Fruit fly (Drosophila melanogaster) whole organism, embryonic: ENCODE measurements around the gene fzy.

ENCODE experiments used
- Antp ChIP-seq: fragments of 200-800 bp; sonication (Bioruptor generic); optimal IDR thresholded peaks from 3 replicates; lab custom pipeline; 2016; ENCODE audit warnings: missing biosample characterization, missing genetic modification characterization
- Atf6 ChIP-seq: fragments of 200-800 bp; sonication (Bioruptor generic); IDR thresholded peaks from 2 replicates; pipeline ENCODE4 v1.3.6; 2022; ENCODE audit warnings: missing biosample characterization, missing genetic modification characterization
- BEAF-32 ChIP-seq: fragments of 200-800 bp; sonication (Bioruptor generic); optimal IDR thresholded peaks from 3 replicates; lab custom pipeline; 2017; ENCODE audit warnings: missing biosample characterization, missing genetic modification characterization, mild to moderate bottlenecking, moderate library complexity, missing genetic modification reagents
- CG10431 ChIP-seq: fragments of 200-800 bp; sonication (Bioruptor generic); optimal IDR thresholded peaks from 3 replicates; lab custom pipeline; 2018; ENCODE audit warnings: missing biosample characterization, mild to moderate bottlenecking, missing genetic modification characterization
- CG11085 ChIP-seq: fragments of 200-800 bp; sonication (Bioruptor generic); IDR thresholded peaks from 2 replicates; pipeline ENCODE4 v1.3.6; 2022; ENCODE audit warnings: missing biosample characterization, missing genetic modification characterization
- CG11398 ChIP-seq: fragments of 200-800 bp; sonication (Bioruptor generic); optimal IDR thresholded peaks from 2 replicates; lab custom pipeline; 2016; ENCODE audit warnings: missing biosample characterization, missing genetic modification characterization
- CG11723 ChIP-seq: fragments of 200-800 bp; sonication (Bioruptor generic); optimal IDR thresholded peaks from 2 replicates; lab custom pipeline; 2017; ENCODE audit warnings: missing biosample characterization, mild to moderate bottlenecking, missing genetic modification characterization
- CG12104 ChIP-seq: fragments of 200-800 bp; sonication (Bioruptor generic); optimal IDR thresholded peaks from 3 replicates; lab custom pipeline; 2016; ENCODE audit warnings: missing biosample characterization, missing genetic modification characterization
- CG12236 ChIP-seq: fragments of 200-800 bp; sonication (Bioruptor generic); optimal IDR thresholded peaks from 2 replicates; lab custom pipeline; 2016; ENCODE audit warnings: missing biosample characterization, missing genetic modification characterization
- CG12299 ChIP-seq: fragments of 200-800 bp; sonication (Bioruptor generic); optimal IDR thresholded peaks from 2 replicates; lab custom pipeline; 2018; ENCODE audit warnings: missing biosample characterization, mild to moderate bottlenecking, missing genetic modification characterization
- CG12769 ChIP-seq: fragments of 200-800 bp; sonication (Bioruptor generic); optimal IDR thresholded peaks from 2 replicates; lab custom pipeline; 2019; ENCODE audit warnings: missing biosample characterization, mild to moderate bottlenecking, missing genetic modification characterization, moderate library complexity
- CG13624 ChIP-seq: fragments of 200-800 bp; sonication (Bioruptor generic); optimal IDR thresholded peaks from 2 replicates; lab custom pipeline; 2016; ENCODE audit warnings: missing biosample characterization, missing genetic modification characterization
- CG1647 ChIP-seq: fragments of 200-800 bp; sonication (Bioruptor generic); optimal IDR thresholded peaks from 3 replicates; lab custom pipeline; 2016; ENCODE audit warnings: missing biosample characterization, missing genetic modification characterization
- CG17385 ChIP-seq: fragments of 200-800 bp; sonication (Bioruptor generic); optimal IDR thresholded peaks from 3 replicates; lab custom pipeline; 2018; ENCODE audit warnings: missing biosample characterization, mild to moderate bottlenecking, missing genetic modification characterization
- CG33213 ChIP-seq: fragments of 200-800 bp; sonication (Bioruptor generic); optimal IDR thresholded peaks from 3 replicates; lab custom pipeline; 2016; ENCODE audit warnings: missing biosample characterization, missing genetic modification characterization
- CG34224 ChIP-seq: fragments of 200-800 bp; sonication (Bioruptor generic); IDR thresholded peaks from 3 replicates; pipeline ENCODE4 v1.3.6; 2022; ENCODE audit warnings: missing biosample characterization, missing genetic modification characterization; ENCODE audit not compliant: partially characterized antibody
- CG4360 ChIP-seq: fragments of 200-800 bp; sonication (Bioruptor generic); IDR thresholded peaks from 2 replicates; pipeline ENCODE4 v1.3.6; 2022; ENCODE audit warnings: missing biosample characterization, missing genetic modification characterization
- CG4854 ChIP-seq: fragments of 200-800 bp; sonication (Bioruptor generic); optimal IDR thresholded peaks from 2 replicates; lab custom pipeline; 2016; ENCODE audit warnings: missing biosample characterization, missing genetic modification characterization, inconsistent platforms
- CG8089 ChIP-seq: fragments of 200-800 bp; sonication (Bioruptor generic); optimal IDR thresholded peaks from 3 replicates; lab custom pipeline; 2016; ENCODE audit warnings: missing biosample characterization, missing genetic modification characterization
- CG9609 ChIP-seq: fragments of 200-800 bp; sonication (Bioruptor generic); optimal IDR thresholded peaks from 3 replicates; lab custom pipeline; 2016; ENCODE audit warnings: missing biosample characterization, missing genetic modification characterization
- Chrac-16 ChIP-seq: fragments of 200-800 bp; sonication (Bioruptor generic); optimal IDR thresholded peaks from 3 replicates; lab custom pipeline; 2016; ENCODE audit warnings: missing biosample characterization, missing genetic modification characterization
- CrebB ChIP-seq: fragments of 200-800 bp; sonication (Bioruptor generic); optimal IDR thresholded peaks from 3 replicates; lab custom pipeline; 2018; ENCODE audit warnings: missing biosample characterization, mild to moderate bottlenecking, missing genetic modification characterization
- Dad ChIP-seq: fragments of 200-800 bp; sonication (Bioruptor generic); optimal IDR thresholded peaks from 3 replicates; lab custom pipeline; 2016; ENCODE audit warnings: missing biosample characterization, missing genetic modification characterization
- Dip2 ChIP-seq: fragments of 200-800 bp; sonication (Bioruptor generic); IDR thresholded peaks from 2 replicates; pipeline ENCODE4 v1.3.6; 2022; ENCODE audit warnings: missing biosample characterization, missing genetic modification characterization
- Dref ChIP-seq: fragments of 200-800 bp; sonication (Bioruptor generic); IDR thresholded peaks from 2 replicates; pipeline ENCODE4 v1.3.6; 2022; ENCODE audit warnings: missing biosample characterization, missing genetic modification characterization
- Fer3 ChIP-seq: fragments of 200-800 bp; sonication (Bioruptor generic); optimal IDR thresholded peaks from 2 replicates; lab custom pipeline; 2018; ENCODE audit warnings: missing biosample characterization, mild to moderate bottlenecking, missing genetic modification characterization, moderate library complexity
- Hr3 ChIP-seq: fragments of 200-800 bp; sonication (Bioruptor generic); optimal IDR thresholded peaks from 3 replicates; lab custom pipeline; 2016; ENCODE audit warnings: missing biosample characterization, missing genetic modification characterization
- PHDP ChIP-seq: fragments of 200-800 bp; sonication (Bioruptor generic); optimal IDR thresholded peaks from 3 replicates; lab custom pipeline; 2018; ENCODE audit warnings: missing biosample characterization, mild to moderate bottlenecking, missing genetic modification characterization, moderate library complexity
- Vsx1 ChIP-seq: fragments of 200-800 bp; sonication (Bioruptor generic); optimal IDR thresholded peaks from 2 replicates; lab custom pipeline; 2017; ENCODE audit warnings: missing biosample characterization, mild to moderate bottlenecking, missing genetic modification characterization, missing genetic modification reagents
- chm ChIP-seq: fragments of 200-800 bp; sonication (Bioruptor generic); IDR thresholded peaks from 2 replicates; pipeline ENCODE4 v1.3.6; 2022; ENCODE audit warnings: missing biosample characterization, missing genetic modification characterization
- crc ChIP-seq: fragments of 200-800 bp; sonication (Bioruptor generic); optimal IDR thresholded peaks from 2 replicates; lab custom pipeline; 2016; ENCODE audit warnings: missing biosample characterization, missing genetic modification characterization
- da ChIP-seq: fragments of 200-800 bp; sonication (Bioruptor generic); optimal IDR thresholded peaks from 2 replicates; lab custom pipeline; 2016; ENCODE audit warnings: missing biosample characterization, missing genetic modification characterization
- disco-r ChIP-seq: fragments of 200-800 bp; sonication (Bioruptor generic); optimal IDR thresholded peaks from 2 replicates; lab custom pipeline; 2016; ENCODE audit warnings: missing biosample characterization, missing genetic modification characterization
- gcm ChIP-seq: fragments of 200-800 bp; sonication (Bioruptor generic); optimal IDR thresholded peaks from 2 replicates; lab custom pipeline; 2019; ENCODE audit warnings: missing biosample characterization, mild to moderate bottlenecking, missing genetic modification characterization, moderate library complexity
- gfzf ChIP-seq: fragments of 200-800 bp; sonication (Bioruptor generic); optimal IDR thresholded peaks from 2 replicates; lab custom pipeline; 2016; ENCODE audit warnings: missing biosample characterization, mild to moderate bottlenecking, missing genetic modification characterization, moderate library complexity
- ham ChIP-seq: fragments of 200-800 bp; sonication (Bioruptor generic); IDR thresholded peaks from 2 replicates; pipeline ENCODE4 v1.3.6; 2022; ENCODE audit warnings: missing biosample characterization, missing genetic modification characterization
- hkb ChIP-seq, 2 experiments: fragments of 200-800 bp in 1 of 2; fragments of >200 bp in 1 of 2; sonication (Bioruptor generic) in 1 of 2; IDR thresholded peaks in 1 of 2; optimal IDR thresholded peaks in 1 of 2; 2 replicates each; pipeline versions ENCODE4 v1.3.6 to Lab custom; 2017 to 2022; ENCODE audit warnings: missing biosample characterization in 1 of 2, missing genetic modification characterization in 1 of 2
- lab ChIP-seq: fragments of 200-800 bp; sonication (Bioruptor generic); optimal IDR thresholded peaks from 3 replicates; lab custom pipeline; 2017; ENCODE audit warnings: missing biosample characterization, missing genetic modification characterization, mild to moderate bottlenecking, moderate library complexity, missing genetic modification reagents
- lola ChIP-seq, 3 experiments: fragments of >200 bp in 2 of 3; fragments of 200-800 bp in 1 of 3; sonication (Bioruptor generic) in 1 of 3; optimal IDR thresholded peaks; 2 replicates each; lab custom pipeline; 2017 to 2019; ENCODE audit warnings: missing biosample characterization in 3 of 3, missing genetic modification characterization in 3 of 3, mild to moderate bottlenecking in 1 of 3, moderate library complexity in 1 of 3
- mam ChIP-seq: fragments of 200-800 bp; sonication (Bioruptor generic); optimal IDR thresholded peaks from 3 replicates; lab custom pipeline; 2016; ENCODE audit warnings: missing biosample characterization, missing genetic modification characterization
- nerfin-1 ChIP-seq: fragments of 200-800 bp; sonication (Bioruptor generic); optimal IDR thresholded peaks from 3 replicates; lab custom pipeline; 2019; ENCODE audit warnings: missing biosample characterization, mild to moderate bottlenecking, missing genetic modification characterization, moderate library complexity
- p53 ChIP-seq: fragments of 200-800 bp; sonication (Bioruptor generic); optimal IDR thresholded peaks from 2 replicates; lab custom pipeline; 2016; ENCODE audit warnings: missing biosample characterization, missing genetic modification characterization
- peb ChIP-seq: fragments of 200-800 bp; sonication (Bioruptor generic); IDR thresholded peaks from 2 replicates; pipeline ENCODE4 v1.3.6; 2022; ENCODE audit warnings: missing biosample characterization, missing genetic modification characterization
- pzg ChIP-seq: fragments of 200-800 bp; sonication (Bioruptor generic); optimal IDR thresholded peaks from 3 replicates; lab custom pipeline; 2018; ENCODE audit warnings: missing biosample characterization, mild to moderate bottlenecking, missing genetic modification characterization, moderate library complexity
- sens-2 ChIP-seq: fragments of 200-800 bp; sonication (Bioruptor generic); IDR thresholded peaks from 2 replicates; pipeline ENCODE4 v1.3.6; 2022; ENCODE audit warnings: missing biosample characterization, missing genetic modification characterization
- sisA ChIP-seq: fragments of 200-800 bp; sonication (Bioruptor generic); IDR thresholded peaks from 2 replicates; pipeline ENCODE4 v1.3.6; 2022; ENCODE audit warnings: missing biosample characterization, missing genetic modification characterization
- sr ChIP-seq: fragments of 200-800 bp; sonication (Bioruptor generic); IDR thresholded peaks from 3 replicates; pipeline ENCODE4 v1.3.6; 2022; ENCODE audit warnings: missing biosample characterization, missing genetic modification characterization
- wek ChIP-seq: fragments of 200-800 bp; sonication (Bioruptor generic); optimal IDR thresholded peaks from 3 replicates; lab custom pipeline; 2018; ENCODE audit warnings: missing biosample characterization, mild to moderate bottlenecking, missing genetic modification characterization, moderate library complexity

Gene fzy

DNA sequence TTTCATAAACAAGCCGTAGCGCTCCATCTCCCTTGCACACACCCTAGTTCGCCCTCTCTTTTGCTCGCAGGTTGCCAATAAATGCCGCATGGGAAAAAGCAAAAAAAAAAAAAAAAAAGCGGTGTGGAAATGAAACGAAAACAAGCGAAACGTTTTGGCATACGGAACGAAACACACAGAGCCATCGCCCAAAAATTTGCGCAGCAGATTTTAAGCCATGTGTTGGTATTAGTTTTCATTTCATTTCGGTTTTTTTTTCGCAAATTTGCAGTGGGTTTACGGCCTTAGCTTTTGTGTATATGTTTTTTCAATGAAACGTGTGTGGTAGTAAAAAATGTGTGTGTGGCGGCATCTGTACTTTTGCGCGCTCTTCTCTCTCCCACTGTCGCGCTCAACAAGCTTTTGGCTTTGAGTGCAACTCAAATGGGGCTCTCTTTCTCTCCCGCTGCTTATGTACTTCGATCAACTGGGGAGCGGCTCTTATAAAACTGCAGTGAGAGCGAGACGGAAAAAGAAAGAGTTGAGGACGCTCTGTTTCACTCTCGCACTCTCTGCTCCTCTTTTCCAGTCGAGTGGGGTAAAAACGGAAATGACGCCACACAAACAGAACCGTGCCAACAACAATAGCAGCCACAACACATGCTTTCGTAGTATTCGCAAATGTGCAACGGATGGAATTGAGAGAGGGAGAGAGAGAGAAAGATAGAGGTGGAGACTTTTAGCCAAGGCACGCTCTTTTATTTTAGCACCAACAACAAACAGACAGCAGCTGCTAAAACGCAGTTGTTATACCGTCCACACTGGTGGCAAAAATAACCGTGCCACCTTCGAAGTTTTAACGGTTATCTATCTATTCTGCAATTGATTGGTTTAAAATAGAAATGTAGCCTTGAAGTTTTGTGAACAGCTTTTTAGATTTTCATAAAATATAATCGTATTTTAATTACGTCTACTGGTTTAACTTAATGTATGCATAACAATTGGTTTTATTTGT lies 26.2 kb upstream of the fzy start (continued):
- TF ChIP-seq CG12236 (GFP tag; lab: Kevin White, UChicago) (no peak), wek (peak; percentile 69), CG1647 (GFP tag; lab: Kevin White, UChicago) (peak; percentile 0), gfzf (no peak), lola (GFP tag; optimal IDR thresholded peaks at IDR 0.05; lab: Kevin White, UChicago) (no peak), CG11398 (GFP tag; lab: Kevin White, UChicago) (no peak), peb (GFP tag; lab: Robert Waterston, UW) (no peak), mam (GFP tag; lab: Kevin White, UChicago) (peak; percentile 50), Chrac-16 (GFP tag; lab: Kevin White, UChicago) (peak; percentile 33), CG34224 (no peak), CG12769 (tag; lab: Kevin White, UChicago) (peak; percentile 79), CG11085 (GFP tag; lab: Robert Waterston, UW) (no peak), Hr3 (GFP tag; lab: Kevin White, UChicago) (no peak), CG9609 (GFP tag; lab: Kevin White, UChicago) (peak; percentile 53), Dref (GFP tag; lab: Robert Waterston, UW) (no peak), CG11723 (no peak), CG10431 (GFP tag; lab: Kevin White, UChicago) (no peak), CG33213 (GFP tag; lab: Kevin White, UChicago) (no peak), crc (GFP tag; lab: Kevin White, UChicago) (no peak), CG12104 (GFP tag; lab: Kevin White, UChicago) (peak; percentile 0), ham (GFP tag; lab: Robert Waterston, UW) (no peak), Dad (peak; percentile 31), Antp (GFP tag; lab: Kevin White, UChicago) (peak; percentile 37), Atf6 (GFP tag; lab: Robert Waterston, UW) (no peak), lab (GFP tag; lab: Kevin White, UChicago) (peak; percentile 85), hkb (optimal IDR thresholded peaks at IDR 0.05; lab: Kevin White, UChicago) (no peak), hkb (GFP tag; IDR thresholded peaks at IDR 0.05; lab: Robert Waterston, UW) (no peak), PHDP (tag; lab: Kevin White, UChicago) (peak; percentile 60), Vsx1 (peak; percentile 40), sisA (no peak), CG12299 (tag; lab: Kevin White, UChicago) (no peak), nerfin-1 (peak; percentile 75), sr (GFP tag; lab: Robert Waterston, UW) (no peak), Dip2 (GFP tag; lab: Robert Waterston, UW) (no peak), pzg (GFP tag; lab: Kevin White, UChicago) (no peak), CG8089 (GFP tag; lab: Kevin White, UChicago) (peak; percentile 13), chm (GFP tag; lab: Robert Waterston, UW) (no peak), CG13624 (GFP tag; lab: Kevin White, UChicago) (peak; percentile 76), sens-2 (GFP tag; lab: Robert Waterston, UW) (no peak), gcm (peak; percentile 2), CG4854 (GFP tag; lab: Kevin White, UChicago) (peak; percentile 36), BEAF-32 (no peak), disco-r (GFP tag; lab: Kevin White, UChicago) (peak; percentile 47), CG17385 (GFP tag; lab: Kevin White, UChicago) (peak; percentile 27), Fer3 (tag; lab: Kevin White, UChicago) (peak; percentile 47), CG4360 (no peak), CrebB (tag; lab: Kevin White, UChicago) (peak; percentile 57), p53 (no peak), da (GFP tag; lab: Kevin White, UChicago) (no peak)
